Worm (Caenorhabditis elegans) whole organism, L3 larva: ENCODE measurements around the gene madf-1.

Experiments
- ceh-82 ChIP-seq: fragments of 150-350 bp; optimal IDR thresholded peaks from 2 replicates; lab custom pipeline; 2014; ENCODE audit warnings: missing biosample characterization, missing genetic modification characterization
- jun-1 ChIP-seq: fragments of 150-350 bp; optimal IDR thresholded peaks from 2 replicates; lab custom pipeline; 2014; ENCODE audit warnings: missing biosample characterization, missing genetic modification reagents, missing genetic modification characterization
- snpc-4 ChIP-seq: fragments of 150-350 bp; optimal IDR thresholded peaks from 2 replicates; lab custom pipeline; 2014; ENCODE audit warnings: missing biosample characterization, missing genetic modification characterization
- unc-39 ChIP-seq: sonication (generic microtip); optimal IDR thresholded peaks from 4 replicates; lab custom pipeline; 2017; ENCODE audit warnings: missing biosample characterization, missing genetic modification characterization
- zag-1 ChIP-seq: fragments of 150-350 bp; optimal IDR thresholded peaks from 2 replicates; lab custom pipeline; 2014; ENCODE audit warnings: missing biosample characterization, missing genetic modification characterization

DNA sequence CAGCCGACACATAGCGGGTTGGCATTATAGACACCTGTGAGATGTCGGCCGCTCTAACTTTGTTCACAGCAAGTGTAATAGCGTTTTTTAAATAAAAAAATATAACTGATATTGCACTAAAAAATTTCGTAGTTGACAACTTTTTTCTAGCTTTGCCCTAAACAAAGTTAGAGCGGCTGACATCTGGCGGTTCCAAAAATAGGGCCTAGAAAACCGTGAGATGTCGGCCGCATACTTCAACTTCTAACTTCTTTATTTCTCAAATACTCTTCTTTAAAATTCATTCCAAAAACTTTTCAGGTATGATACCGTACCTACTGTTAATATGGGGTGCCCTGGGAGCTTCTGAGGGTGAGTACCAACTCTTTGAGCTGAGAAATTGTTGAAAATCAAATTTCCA, 26.9 kb upstream of the madf-1 start, which contains the start of gene Y55F3BR.2:
- no peak for TF ChIP-seq jun-1
- no peak for TF ChIP-seq unc-39
- no peak for TF ChIP-seq zag-1 (tag; lab: Kevin White, UChicago)
- no peak for TF ChIP-seq ceh-82 (tag; lab: Kevin White, UChicago)
- no peak for TF ChIP-seq snpc-4
